Worm (Caenorhabditis elegans) whole organism, mixed stage, embryonic: Measurements from ENCODE around the gene nhr-94.

Source experiments
- M03D4.4 ChIP-seq: sonication (generic microtip); optimal IDR thresholded peaks from 2 replicates; lab custom pipeline; 2017; ENCODE audit warnings: mild to moderate bottlenecking, missing genetic modification characterization, missing compliant biosample characterization
- ceh-39 ChIP-seq: fragments of 150-350 bp; optimal IDR thresholded peaks from 2 replicates; lab custom pipeline; 2014; ENCODE audit warnings: missing biosample characterization, missing genetic modification characterization
- ceh-43 ChIP-seq: fragments of 200-800 bp; sonication (Bioruptor generic); optimal IDR thresholded peaks from 2 replicates; lab custom pipeline; 2018; ENCODE audit warnings: mild to moderate bottlenecking, missing genetic modification characterization, moderate library complexity, missing compliant biosample characterization
- ceh-83 ChIP-seq: fragments of 200-800 bp; sonication (Bioruptor generic); optimal IDR thresholded peaks from 2 replicates; lab custom pipeline; 2018; ENCODE audit warnings: mild to moderate bottlenecking, missing genetic modification characterization, missing compliant biosample characterization
- cnd-1 ChIP-seq: fragments of 200-800 bp; sonication (Bioruptor generic); optimal IDR thresholded peaks from 2 replicates; lab custom pipeline; 2018; ENCODE audit warnings: mild to moderate bottlenecking, missing genetic modification characterization, missing compliant biosample characterization
- drap-1 ChIP-seq: fragments of 200-800 bp; sonication (Bioruptor generic); optimal IDR thresholded peaks from 3 replicates; lab custom pipeline; 2018; ENCODE audit warnings: mild to moderate bottlenecking, missing genetic modification characterization, missing compliant biosample characterization
- elt-1 ChIP-seq: sonication (generic microtip); optimal IDR thresholded peaks from 2 replicates; lab custom pipeline; 2017; ENCODE audit warnings: missing genetic modification characterization, mild to moderate bottlenecking, missing compliant biosample characterization, antibody characterized with exemption, moderate library complexity, borderline replicate concordance; ENCODE audit not compliant: insufficient read depth
- elt-3 ChIP-seq: fragments of 150-350 bp; optimal IDR thresholded peaks from 2 replicates; lab custom pipeline; 2014; ENCODE audit warnings: missing biosample characterization, missing genetic modification characterization
- flh-1 ChIP-seq: fragments of 200-800 bp; sonication (Bioruptor generic); optimal IDR thresholded peaks from 2 replicates; lab custom pipeline; 2018; ENCODE audit warnings: mild to moderate bottlenecking, missing genetic modification characterization, moderate library complexity, missing compliant biosample characterization
- ham-2 ChIP-seq: fragments of 200-800 bp; sonication (Bioruptor generic); optimal IDR thresholded peaks from 2 replicates; lab custom pipeline; 2018; ENCODE audit warnings: mild to moderate bottlenecking, missing genetic modification characterization, missing compliant biosample characterization
- hlh-1 ChIP-seq: fragments of 150-350 bp; optimal IDR thresholded peaks from 2 replicates; lab custom pipeline; 2014; ENCODE audit warnings: missing biosample characterization, missing genetic modification reagents, missing genetic modification characterization
- lin-13 ChIP-seq: fragments of 150-350 bp; optimal IDR thresholded peaks from 2 replicates; lab custom pipeline; 2014; ENCODE audit warnings: missing biosample characterization, missing genetic modification characterization
- lin-32 ChIP-seq: fragments of 200-800 bp; sonication (Bioruptor generic); optimal IDR thresholded peaks from 2 replicates; lab custom pipeline; 2018; ENCODE audit warnings: mild to moderate bottlenecking, missing genetic modification characterization, missing compliant biosample characterization
- lsy-2 ChIP-seq: fragments of 150-350 bp; optimal IDR thresholded peaks from 2 replicates; lab custom pipeline; 2014; ENCODE audit warnings: missing biosample characterization, missing genetic modification characterization
- mab-5 ChIP-seq: fragments of 150-350 bp; optimal IDR thresholded peaks from 2 replicates; lab custom pipeline; 2014; ENCODE audit warnings: missing biosample characterization, missing genetic modification characterization
- mep-1 ChIP-seq: fragments of 150-350 bp; optimal IDR thresholded peaks from 2 replicates; lab custom pipeline; 2017; ENCODE audit warnings: missing biosample characterization, missing genetic modification reagents, missing genetic modification characterization, inconsistent platforms
- mls-2 ChIP-seq: sonication (generic microtip); optimal IDR thresholded peaks from 2 replicates; lab custom pipeline; 2016; ENCODE audit warnings: mild to moderate bottlenecking, missing genetic modification characterization, moderate library complexity, missing compliant biosample characterization
- nhr-12 ChIP-seq: fragments of 150-350 bp; optimal IDR thresholded peaks from 2 replicates; lab custom pipeline; 2014; ENCODE audit warnings: missing biosample characterization, missing genetic modification characterization
- nhr-237 ChIP-seq: fragments of 150-350 bp; optimal IDR thresholded peaks from 2 replicates; lab custom pipeline; 2014; ENCODE audit warnings: missing biosample characterization, missing genetic modification characterization
- nhr-28 ChIP-seq: fragments of 150-350 bp; optimal IDR thresholded peaks from 2 replicates; lab custom pipeline; 2014; ENCODE audit warnings: missing biosample characterization, missing genetic modification characterization
- nhr-76 ChIP-seq: sonication (generic microtip); optimal IDR thresholded peaks from 2 replicates; lab custom pipeline; 2017; ENCODE audit warnings: missing biosample characterization, missing genetic modification characterization
- pha-4 ChIP-seq: fragments of 150-350 bp; optimal IDR thresholded peaks from 2 replicates; lab custom pipeline; 2018; ENCODE audit warnings: missing biosample characterization, missing genetic modification reagents, missing genetic modification characterization
- snpc-4 ChIP-seq: fragments of 150-350 bp; optimal IDR thresholded peaks from 2 replicates; lab custom pipeline; 2014; ENCODE audit warnings: missing biosample characterization, missing genetic modification characterization
- tbx-8 ChIP-seq: fragments of 200-800 bp; sonication (Bioruptor generic); optimal IDR thresholded peaks from 2 replicates; lab custom pipeline; 2018; ENCODE audit warnings: mild to moderate bottlenecking, missing genetic modification characterization, moderate library complexity, missing compliant biosample characterization
- unc-120 ChIP-seq: sonication (generic microtip); optimal IDR thresholded peaks from 2 replicates; lab custom pipeline; 2017; ENCODE audit warnings: missing genetic modification characterization, missing compliant biosample characterization; ENCODE audit not compliant: poor library complexity, severe bottlenecking
- unc-39 ChIP-seq: fragments of 150-350 bp; optimal IDR thresholded peaks from 2 replicates; lab custom pipeline; 2014; ENCODE audit warnings: missing biosample characterization, missing genetic modification characterization
- unc-62 ChIP-seq: fragments of 150-350 bp; optimal IDR thresholded peaks from 2 replicates; lab custom pipeline; 2014; ENCODE audit warnings: missing biosample characterization, missing genetic modification reagents, missing genetic modification characterization
- zip-8 ChIP-seq: fragments of 150-350 bp; optimal IDR thresholded peaks from 2 replicates; lab custom pipeline; 2014; ENCODE audit warnings: missing biosample characterization, missing genetic modification characterization

Gene nhr-94

ce11 chrV:7690637-7691036, 4.5 kb upstream of the nhr-94 start:
- no peak for TF ChIP-seq mls-2 (tag; lab: Kevin White, UChicago)
- TF ChIP-seq nhr-28 (tag; lab: Kevin White, UChicago), result no peak
- no peak for TF ChIP-seq mab-5 (tag; lab: Kevin White, UChicago)
- no peak for TF ChIP-seq zip-8 (tag; lab: Kevin White, UChicago)
- no peak for TF ChIP-seq unc-62
- TF ChIP-seq lin-32 (GFP tag; lab: Kevin White, UChicago), result no peak
- no peak for TF ChIP-seq ceh-43 (GFP tag; lab: Kevin White, UChicago)

- TF ChIP-seq unc-62 (no peak), mab-5 (tag; lab: Kevin White, UChicago) (no peak), elt-1 (no peak), ceh-83 (GFP tag; lab: Kevin White, UChicago) (no peak), lin-13 (no peak), ceh-39 (tag; lab: Kevin White, UChicago) (no peak), ham-2 (GFP tag; lab: Kevin White, UChicago) (no peak), tbx-8 (no peak), M03D4.4 (tag; lab: Kevin White, UChicago) (no peak), elt-3 (tag; lab: Kevin White, UChicago) (no peak)
Measured at ce11 chrV:7689888-7690287, 3.8 kb upstream of the nhr-94 start, which contains the start of gene C12D5.9. Gene C12D5.9 (minus strand): TSS chrV:7689988.

ce11 chrV:7683907-7684655, 2.1 kb downstream of the nhr-94 start, which contains the start of gene sre-11:
Gene sre-11 (minus strand): TSS chrV:7683957.
- TF ChIP-seq snpc-4 (tag; lab: Kevin White, UChicago) (no peak), lin-32 (GFP tag; lab: Kevin White, UChicago) (no peak), nhr-12 (no peak), unc-120 (tag; lab: Kevin White, UChicago) (no peak), cnd-1 (tag; lab: Kevin White, UChicago) (no peak), ceh-39 (tag; lab: Kevin White, UChicago) (no peak), hlh-1 (no peak), elt-3 (tag; lab: Kevin White, UChicago) (no peak), mab-5 (tag; lab: Kevin White, UChicago) (no peak), unc-62 (no peak), lsy-2 (tag; lab: Kevin White, UChicago) (no peak), drap-1 (GFP tag; lab: Kevin White, UChicago) (no peak), ceh-83 (GFP tag; lab: Kevin White, UChicago) (no peak), nhr-76 (tag; lab: Kevin White, UChicago) (no peak), nhr-237 (tag; lab: Kevin White, UChicago) (no peak), lin-13 (no peak), mep-1 (tag; lab: Kevin White, UChicago) (no peak), zip-8 (tag; lab: Kevin White, UChicago) (no peak), flh-1 (no peak)

ce11 chrV:7681388-7681787, 4.7 kb downstream of the nhr-94 start, which contains the start of gene cyp-33A1:
Gene cyp-33A1 (minus strand): TSS chrV:7681459.
- TF ChIP-seq flh-1 (no peak), lsy-2 (tag; lab: Kevin White, UChicago) (no peak), unc-120 (tag; lab: Kevin White, UChicago) (no peak), hlh-1 (no peak), M03D4.4 (tag; lab: Kevin White, UChicago) (no peak), drap-1 (GFP tag; lab: Kevin White, UChicago) (no peak), nhr-28 (tag; lab: Kevin White, UChicago) (no peak), snpc-4 (tag; lab: Kevin White, UChicago) (no peak), ceh-83 (GFP tag; lab: Kevin White, UChicago) (no peak)

- TF ChIP-seq unc-39 (tag; lab: Kevin White, UChicago), result no peak
- no peak for TF ChIP-seq pha-4 (tag; lab: Kevin White, UChicago)
- TF ChIP-seq unc-62, result no peak
- no peak for TF ChIP-seq mab-5 (tag; lab: Kevin White, UChicago)
- no peak for TF ChIP-seq ceh-83 (GFP tag; lab: Kevin White, UChicago)
- no peak for TF ChIP-seq lin-13
- no peak for TF ChIP-seq flh-1
- no peak for TF ChIP-seq nhr-28 (tag; lab: Kevin White, UChicago)
- no peak for TF ChIP-seq cnd-1 (tag; lab: Kevin White, UChicago)
Measured at ce11 chrV:7675904-7676303, 10.2 kb downstream of the nhr-94 start, which contains the start of gene C12D5.3. Gene C12D5.3 (plus strand): TSS chrV:7676204.
